Worm (Caenorhabditis elegans) whole organism, L4/young adult: ENCODE results near the gene sar-1.

Experiments
- W03F9.2 ChIP-seq: fragments of 150-350 bp; optimal IDR thresholded peaks from 2 replicates; lab custom pipeline; 2014; ENCODE audit warnings: missing biosample characterization, missing genetic modification characterization
- him-1 ChIP-seq: sonication (generic microtip); optimal IDR thresholded peaks from 2 replicates; lab custom pipeline; 2016; ENCODE audit warnings: missing genotype, missing genetic modification reagents, missing genetic modification characterization, missing compliant biosample characterization

- no peak for TF ChIP-seq him-1 (tag; lab: Kevin White, UChicago)
- no peak for TF ChIP-seq W03F9.2
Measured at ce11 chrIV:4548253-4548652, 35.1 kb upstream of the sar-1 start, which contains the start of gene ZK185.1.
